Fruit fly (Drosophila melanogaster) whole organism, pupa: Measurements from ENCODE around the gene ort.

Experiments
- CG10348 ChIP-seq: fragments of 200-800 bp; sonication (Bioruptor generic); IDR thresholded peaks from 2 replicates; pipeline ENCODE4 v1.3.6; 2022; ENCODE audit warnings: missing biosample characterization, missing genetic modification characterization
- CG12605 ChIP-seq: fragments of 200-800 bp; sonication (Bioruptor generic); IDR thresholded peaks from 2 replicates; pipeline ENCODE4 v1.3.6; 2022; ENCODE audit warnings: missing biosample characterization, missing genetic modification characterization
- CG13204 ChIP-seq: fragments of 200-800 bp; sonication (Bioruptor generic); optimal IDR thresholded peaks from 2 replicates; lab custom pipeline; 2018; ENCODE audit warnings: missing biosample characterization, mild to moderate bottlenecking, missing genetic modification characterization, moderate library complexity
- CG14655 ChIP-seq: fragments of 200-800 bp; sonication (Bioruptor generic); optimal IDR thresholded peaks from 3 replicates; lab custom pipeline; 2017; ENCODE audit warnings: mild to moderate bottlenecking, missing biosample characterization, missing genetic modification reagents, missing genetic modification characterization
- CG15710 ChIP-seq: fragments of 200-800 bp; sonication (Bioruptor generic); optimal IDR thresholded peaks from 2 replicates; lab custom pipeline; 2018; ENCODE audit warnings: missing biosample characterization, mild to moderate bottlenecking, missing genetic modification characterization, moderate library complexity
- CG17806 ChIP-seq: fragments of 200-800 bp; sonication (Bioruptor generic); optimal IDR thresholded peaks from 2 replicates; lab custom pipeline; 2018; ENCODE audit warnings: missing biosample characterization, mild to moderate bottlenecking, missing genetic modification characterization, moderate library complexity
- CG32121 ChIP-seq: fragments of 200-800 bp; sonication (Bioruptor generic); IDR thresholded peaks from 2 replicates; pipeline ENCODE4 v1.3.6; 2022; ENCODE audit warnings: missing biosample characterization, missing genetic modification characterization
- CG34367 ChIP-seq: fragments of 200-800 bp; sonication (Bioruptor generic); optimal IDR thresholded peaks from 2 replicates; lab custom pipeline; 2018; ENCODE audit warnings: missing biosample characterization, mild to moderate bottlenecking, missing genetic modification characterization
- CG4496 ChIP-seq: fragments of 200-800 bp; sonication (Bioruptor generic); IDR thresholded peaks from 3 replicates; pipeline ENCODE4 v1.3.6; 2022; ENCODE audit warnings: missing biosample characterization, missing genetic modification characterization
- CG8159 ChIP-seq: fragments of 200-800 bp; sonication (Bioruptor generic); optimal IDR thresholded peaks from 3 replicates; lab custom pipeline; 2018; ENCODE audit warnings: missing biosample characterization, mild to moderate bottlenecking, missing genetic modification characterization, moderate library complexity
- CG8301 ChIP-seq: fragments of 200-800 bp; sonication (Bioruptor generic); optimal IDR thresholded peaks from 2 replicates; lab custom pipeline; 2018; ENCODE audit warnings: missing biosample characterization, mild to moderate bottlenecking, missing genetic modification characterization
- CG9948 ChIP-seq: fragments of 200-800 bp; sonication (Bioruptor generic); optimal IDR thresholded peaks from 2 replicates; lab custom pipeline; 2018; ENCODE audit warnings: missing biosample characterization, mild to moderate bottlenecking, missing genetic modification characterization, moderate library complexity
- D1 ChIP-seq: fragments of 200-800 bp; sonication (Bioruptor generic); optimal IDR thresholded peaks from 2 replicates; lab custom pipeline; 2018; ENCODE audit warnings: missing biosample characterization, mild to moderate bottlenecking, missing genetic modification characterization, moderate library complexity
- EcR ChIP-seq: fragments of 200-800 bp; sonication (Bioruptor generic); optimal IDR thresholded peaks from 3 replicates; lab custom pipeline; 2019; ENCODE audit warnings: missing biosample characterization, missing genetic modification characterization, mild to moderate bottlenecking, moderate library complexity, missing genetic modification reagents
- Ets98B ChIP-seq: fragments of 200-800 bp; sonication (Bioruptor generic); IDR thresholded peaks from 2 replicates; pipeline ENCODE4 v1.3.6; 2022; ENCODE audit warnings: missing biosample characterization, missing genetic modification characterization
- Pif1A ChIP-seq: fragments of 200-800 bp; sonication (Bioruptor generic); optimal IDR thresholded peaks from 3 replicates; lab custom pipeline; 2016; ENCODE audit warnings: missing biosample characterization, missing genetic modification characterization
- Pif1B ChIP-seq: fragments of 200-800 bp; sonication (Bioruptor generic); optimal IDR thresholded peaks from 3 replicates; lab custom pipeline; 2016; ENCODE audit warnings: missing biosample characterization, missing genetic modification characterization
- Snoo ChIP-seq: fragments of 200-800 bp; sonication (Bioruptor generic); optimal IDR thresholded peaks from 3 replicates; lab custom pipeline; 2017; ENCODE audit warnings: missing biosample characterization, mild to moderate bottlenecking, missing genetic modification characterization, inconsistent platforms
- fd96Ca ChIP-seq: fragments of 200-800 bp; sonication (Bioruptor generic); IDR thresholded peaks from 3 replicates; pipeline ENCODE4 v1.3.6; 2022; ENCODE audit warnings: missing biosample characterization, missing genetic modification characterization
- gl ChIP-seq: fragments of 200-800 bp; sonication (Bioruptor generic); optimal IDR thresholded peaks from 2 replicates; lab custom pipeline; 2018; ENCODE audit warnings: missing biosample characterization, mild to moderate bottlenecking, missing genetic modification characterization
- rn ChIP-seq: fragments of 200-800 bp; sonication (Bioruptor generic); IDR thresholded peaks from 2 replicates; pipeline ENCODE4 v1.3.6; 2022; ENCODE audit warnings: missing biosample characterization, missing genetic modification characterization

Gene ort

dm6 chr3R:19659448-19659847 lies at the start of gene ort:
TSS of gene ort (plus strand) at chr3R:19659748.
- TF ChIP-seq D1 (tag; lab: Kevin White, UChicago) (no peak), CG32121 (GFP tag; lab: Robert Waterston, UW) (no peak), CG13204 (GFP tag; lab: Kevin White, UChicago) (no peak)

- no peak for TF ChIP-seq Snoo (tag; lab: Kevin White, UChicago)
- TF ChIP-seq rn (GFP tag; lab: Robert Waterston, UW) = no peak
- no peak for TF ChIP-seq CG12605
- TF ChIP-seq Pif1B = no peak
- TF ChIP-seq fd96Ca = no peak
- TF ChIP-seq CG32121 (GFP tag; lab: Robert Waterston, UW) = no peak
- no peak for TF ChIP-seq CG13204 (GFP tag; lab: Kevin White, UChicago)
- TF ChIP-seq CG9948 = no peak
- no peak for TF ChIP-seq CG14655 (GFP tag; lab: Kevin White, UChicago)
- no peak for TF ChIP-seq D1 (tag; lab: Kevin White, UChicago)
- TF ChIP-seq Ets98B (GFP tag; lab: Robert Waterston, UW) = no peak
- TF ChIP-seq gl (tag; lab: Kevin White, UChicago) = no peak
- TF ChIP-seq CG17806 = no peak
- TF ChIP-seq CG4496 = no peak
- TF ChIP-seq CG15710 = no peak
Observed at dm6 chr3R:19609925-19610324, 49.6 kb upstream of the ort start, which contains the start of gene CG17752. TSS of gene CG17752 (plus strand) at chr3R:19610225.

dm6 chr3R:19612908-19613431 lies 46.6 kb upstream of the ort start, which contains the start of gene CG16727:
TSS of gene CG16727 (plus strand) at chr3R:19613381.
- TF ChIP-seq CG8301 = no peak
- no peak for TF ChIP-seq CG8159 (tag; lab: Kevin White, UChicago)
- no peak for TF ChIP-seq CG17806

- TF ChIP-seq Snoo (tag; lab: Kevin White, UChicago) = no peak
- TF ChIP-seq CG4496 = 0 out of 3 replicates have a peak, but pooled peaks have one; percentile 43
- TF ChIP-seq CG34367 (tag; lab: Kevin White, UChicago) = no peak
- no peak for TF ChIP-seq CG8159 (tag; lab: Kevin White, UChicago)
Observed at dm6 chr3R:19619908-19620307, 39.6 kb upstream of the ort start.

DNA sequence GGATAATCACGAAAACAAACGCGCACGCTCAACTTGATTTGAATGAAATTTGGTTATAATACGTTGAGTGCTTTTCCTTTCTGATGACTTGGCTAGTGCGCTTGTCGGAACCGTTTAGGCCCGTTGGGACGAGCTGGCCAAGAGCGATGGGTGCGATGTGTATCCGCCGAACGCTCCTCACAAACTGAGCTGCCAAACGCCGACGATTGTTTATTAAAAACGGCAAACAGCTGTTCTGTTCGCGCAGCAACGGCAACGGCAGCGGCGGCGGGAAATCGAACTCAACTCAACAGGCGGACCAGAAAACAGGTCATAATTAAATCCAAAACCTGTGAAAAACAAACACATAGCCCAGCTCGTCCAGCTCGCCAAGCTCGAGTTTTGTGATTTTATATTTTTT lies 38.6 kb upstream of the ort start:
- no peak for TF ChIP-seq CG13204 (GFP tag; lab: Kevin White, UChicago)
- no peak for TF ChIP-seq CG17806
- TF ChIP-seq Pif1A = no peak
- no peak for TF ChIP-seq D1 (tag; lab: Kevin White, UChicago)
- TF ChIP-seq CG8301 = no peak
- TF ChIP-seq EcR (GFP tag; lab: Kevin White, UChicago) = no peak
- TF ChIP-seq Ets98B (GFP tag; lab: Robert Waterston, UW) = no peak
- no peak for TF ChIP-seq rn (GFP tag; lab: Robert Waterston, UW)
- TF ChIP-seq CG9948 = no peak
- TF ChIP-seq Pif1B = no peak
- no peak for TF ChIP-seq fd96Ca
- no peak for TF ChIP-seq CG32121 (GFP tag; lab: Robert Waterston, UW)
- no peak for TF ChIP-seq gl (tag; lab: Kevin White, UChicago)
- TF ChIP-seq CG12605 = no peak
- TF ChIP-seq CG34367 (tag; lab: Kevin White, UChicago) = no peak

DNA sequence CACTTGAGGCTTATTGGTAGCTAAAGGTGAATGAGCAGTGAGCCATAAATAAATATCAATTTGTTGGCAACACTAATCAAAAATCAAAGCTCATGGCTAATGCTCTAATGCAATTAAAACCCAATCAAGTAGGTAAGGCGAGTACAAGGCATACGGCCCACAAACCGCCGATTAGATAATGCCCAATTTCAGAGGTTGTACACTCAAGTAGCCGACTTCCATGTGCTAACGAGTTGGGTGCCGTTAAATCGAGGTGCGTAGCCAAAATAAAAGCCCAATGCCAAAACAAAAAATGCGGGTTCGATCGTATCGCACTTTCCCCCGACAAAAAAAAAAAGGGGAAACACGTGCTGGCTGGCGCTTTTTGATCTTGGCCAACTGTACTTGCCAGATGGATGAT lies 37.5 kb upstream of the ort start:
- TF ChIP-seq CG12605 (no peak), CG9948 (no peak), CG13204 (GFP tag; lab: Kevin White, UChicago) (no peak), gl (tag; lab: Kevin White, UChicago) (no peak), CG32121 (GFP tag; lab: Robert Waterston, UW) (no peak), Pif1B (no peak), CG17806 (no peak), CG4496 (no peak)
- TF ChIP-seq, all 21 proteins: peak for 0

DNA sequence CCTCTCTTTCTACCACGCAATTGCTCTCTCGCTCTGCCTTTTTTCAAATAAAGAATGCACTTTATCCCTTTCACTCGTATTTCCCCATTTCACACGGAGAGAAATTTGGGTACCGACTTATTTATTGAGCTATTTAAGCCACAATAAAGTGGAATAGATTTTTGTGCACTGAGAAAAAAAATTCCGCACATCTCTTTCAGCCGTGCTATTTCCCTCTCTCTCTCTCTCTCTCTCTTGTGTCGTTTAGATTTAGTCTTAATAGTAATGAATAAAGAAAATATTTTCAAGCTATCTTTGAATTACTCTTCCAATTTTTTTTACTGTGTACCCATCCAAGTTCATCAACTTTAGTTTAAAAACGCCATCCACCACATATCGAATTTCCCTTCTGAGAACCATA lies 35.9 kb upstream of the ort start:
- TF ChIP-seq Snoo (tag; lab: Kevin White, UChicago) (peak; percentile 62), CG17806 (peak; percentile 57), CG34367 (tag; lab: Kevin White, UChicago) (peak; percentile 57), CG12605 (peak; percentile 51; the same call in 1 of the 2 replicates), Pif1B (peak; percentile 57), CG4496 (peak; percentile 76), Ets98B (GFP tag; lab: Robert Waterston, UW) (peak; percentile 65), CG14655 (GFP tag; lab: Kevin White, UChicago) (peak; percentile 76), EcR (GFP tag; lab: Kevin White, UChicago) (peak; percentile 61), gl (tag; lab: Kevin White, UChicago) (no peak), CG13204 (GFP tag; lab: Kevin White, UChicago) (peak; percentile 6), rn (GFP tag; lab: Robert Waterston, UW) (peak; percentile 44; the same call in 1 of the 2 replicates), CG8159 (tag; lab: Kevin White, UChicago) (peak; percentile 67), CG15710 (peak; percentile 65), CG10348 (GFP tag; lab: Robert Waterston, UW) (no peak), CG9948 (peak; percentile 62), CG8301 (peak; percentile 68), CG32121 (GFP tag; lab: Robert Waterston, UW) (peak; percentile 55), Pif1A (peak; percentile 80), D1 (tag; lab: Kevin White, UChicago) (no peak), fd96Ca (peak; percentile 76)
